Fruit fly (Drosophila melanogaster) whole organism: ENCODE results near the gene Pex19.

ENCODE experiments used
- CG8478 ChIP-seq: fragments of >200 bp; optimal IDR thresholded peaks from 2 replicates; lab custom pipeline; 2018; ENCODE audit warnings: inconsistent platforms
- Dll ChIP-seq: fragments of >200 bp; optimal IDR thresholded peaks from 2 replicates; lab custom pipeline; 2017
- EcR ChIP-seq, 2 experiments: fragments of >200 bp; optimal IDR thresholded peaks; 2 replicates each; lab custom pipeline; 2017; ENCODE audit warnings: missing biosample characterization in 2 of 2, missing genetic modification characterization in 2 of 2, missing genetic modification reagents in 2 of 2
- pan ChIP-seq: fragments of >200 bp; optimal IDR thresholded peaks from 2 replicates; lab custom pipeline; 2017
- psq ChIP-seq: fragments of >200 bp; optimal IDR thresholded peaks from 2 replicates; lab custom pipeline; 2017
- usp ChIP-seq: fragments of >200 bp; optimal IDR thresholded peaks from 2 replicates; lab custom pipeline; 2017; ENCODE audit warnings: missing biosample characterization, missing genetic modification characterization, mixed read lengths

DNA sequence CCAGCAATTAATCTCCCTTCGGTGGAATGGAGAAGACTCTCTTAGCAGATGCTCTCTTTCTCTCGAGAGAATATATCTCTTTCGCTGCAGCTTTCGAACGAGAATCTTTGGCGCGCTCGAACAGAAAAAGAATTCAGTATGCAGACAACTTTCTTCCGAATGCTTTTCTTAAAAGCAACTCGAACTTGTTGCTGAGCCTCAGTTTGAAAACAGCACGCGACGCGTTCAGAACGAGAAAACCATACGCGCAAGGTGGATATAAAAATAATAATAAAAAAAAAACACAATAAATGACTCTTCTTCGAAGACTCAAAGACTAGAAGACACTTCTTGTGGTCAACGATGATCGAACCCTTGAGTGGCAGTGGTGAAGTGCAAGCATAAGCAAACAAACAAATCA, 22.5 kb downstream of the Pex19 start, which contains the start of gene CG17211:
- no peak for TF ChIP-seq usp (GFP tag; lab: Kevin White, UChicago)
- TF ChIP-seq Dll, result no peak
- TF ChIP-seq psq, result no peak
- TF ChIP-seq pan (lab: Kevin White, UChicago), result no peak
- no peak for TF ChIP-seq EcR (GFP tag; optimal IDR thresholded peaks at IDR 0.05; lab: Kevin White, UChicago)
- TF ChIP-seq CG8478 (lab: Kevin White, UChicago), result no peak
